Worm (Caenorhabditis elegans) whole organism, late embryonic: Measurements from ENCODE around the gene twnk-1.

Experiments
- ceh-24 ChIP-seq: sonication (generic microtip); optimal IDR thresholded peaks from 2 replicates; lab custom pipeline; 2016; ENCODE audit warnings: mild to moderate bottlenecking, missing genetic modification characterization, missing compliant biosample characterization
- fkh-6 ChIP-seq: sonication (generic microtip); optimal IDR thresholded peaks from 2 replicates; lab custom pipeline; 2016; ENCODE audit warnings: missing genetic modification characterization, missing compliant biosample characterization
- hlh-6 ChIP-seq: sonication (generic microtip); optimal IDR thresholded peaks from 2 replicates; lab custom pipeline; 2016; ENCODE audit warnings: missing genotype, missing genetic modification characterization, missing compliant biosample characterization
- nhr-11 ChIP-seq: fragments of 150-350 bp; optimal IDR thresholded peaks from 2 replicates; lab custom pipeline; 2014; ENCODE audit warnings: missing biosample characterization, missing genetic modification characterization
- pros-1 ChIP-seq: fragments of 150-350 bp; optimal IDR thresholded peaks from 2 replicates; lab custom pipeline; 2014; ENCODE audit warnings: missing biosample characterization, missing genetic modification reagents, missing genetic modification characterization
- ttx-3 ChIP-seq: sonication (generic microtip); optimal IDR thresholded peaks from 2 replicates; lab custom pipeline; 2016; ENCODE audit warnings: missing genetic modification reagents, missing genetic modification characterization, missing compliant biosample characterization

DNA sequence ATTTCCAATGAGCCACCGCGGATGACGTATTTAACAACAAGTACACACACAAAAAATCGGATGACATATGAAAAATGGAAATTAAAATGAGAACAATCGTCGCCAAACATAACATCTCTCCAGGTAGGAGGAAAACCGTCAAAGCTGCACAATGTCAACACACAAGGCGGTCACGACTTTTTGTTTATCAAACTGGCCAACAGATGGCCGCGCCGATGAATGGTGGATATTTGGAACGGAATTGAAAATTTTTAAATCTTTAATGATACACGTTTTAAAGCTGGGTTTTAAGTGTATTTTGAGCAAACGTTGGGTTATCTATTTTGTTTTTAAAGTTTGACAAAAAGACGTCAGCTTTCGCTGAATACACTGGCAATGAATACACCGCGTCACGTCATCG is 9.7 kb upstream of the twnk-1 start:
- TF ChIP-seq ceh-24 (tag; lab: Kevin White, UChicago), result no peak
- TF ChIP-seq ttx-3 (tag; lab: Kevin White, UChicago), result no peak
- TF ChIP-seq nhr-11 (tag; lab: Kevin White, UChicago), result no peak
- TF ChIP-seq hlh-6 (tag; lab: Kevin White, UChicago), result no peak
- no peak for TF ChIP-seq pros-1 (tag; lab: Kevin White, UChicago)
- TF ChIP-seq fkh-6 (tag; lab: Kevin White, UChicago), result no peak
